Fruit fly (Drosophila melanogaster) whole organism, adult: Measurements from ENCODE around the gene CG12253.

ENCODE experiments used
- CG11617 ChIP-seq: fragments of 200-800 bp; sonication (Bioruptor generic); optimal IDR thresholded peaks from 2 replicates; lab custom pipeline; 2017; ENCODE audit warnings: mild to moderate bottlenecking, missing biosample characterization, missing genetic modification reagents, missing genetic modification characterization
- CG12768 ChIP-seq: fragments of 200-800 bp; sonication (Bioruptor generic); optimal IDR thresholded peaks from 2 replicates; lab custom pipeline; 2017; ENCODE audit warnings: missing biosample characterization, missing genetic modification characterization, mild to moderate bottlenecking, moderate library complexity, missing genetic modification reagents
- CG14711 ChIP-seq: fragments of 200-800 bp; sonication (Bioruptor generic); optimal IDR thresholded peaks from 2 replicates; lab custom pipeline; 2018; ENCODE audit warnings: missing biosample characterization, mild to moderate bottlenecking, missing genetic modification characterization, moderate library complexity
- CG1620 ChIP-seq: fragments of 200-800 bp; sonication (Bioruptor generic); optimal IDR thresholded peaks from 2 replicates; lab custom pipeline; 2016; ENCODE audit warnings: missing biosample characterization, missing genetic modification characterization
- CG33017 ChIP-seq: fragments of 200-800 bp; sonication (Bioruptor generic); optimal IDR thresholded peaks from 2 replicates; lab custom pipeline; 2018; ENCODE audit warnings: missing biosample characterization, mild to moderate bottlenecking, missing genetic modification characterization, moderate library complexity
- CG5204 ChIP-seq: fragments of 200-800 bp; sonication (Bioruptor generic); optimal IDR thresholded peaks from 2 replicates; lab custom pipeline; 2016; ENCODE audit warnings: missing biosample characterization, missing genetic modification characterization
- CG7045 ChIP-seq: fragments of 200-800 bp; sonication (Bioruptor generic); optimal IDR thresholded peaks from 2 replicates; lab custom pipeline; 2017; ENCODE audit warnings: missing biosample characterization, mild to moderate bottlenecking, missing genetic modification characterization
- CG7101 ChIP-seq: fragments of 200-800 bp; sonication (Bioruptor generic); optimal IDR thresholded peaks from 2 replicates; lab custom pipeline; 2018; ENCODE audit warnings: missing biosample characterization, mild to moderate bottlenecking, missing genetic modification characterization, moderate library complexity
- Clk ChIP-seq: fragments of 200-800 bp; sonication (Bioruptor generic); optimal IDR thresholded peaks from 2 replicates; lab custom pipeline; 2017; ENCODE audit warnings: missing biosample characterization, missing genetic modification characterization
- Crg-1 ChIP-seq: fragments of 200-800 bp; sonication (Bioruptor generic); optimal IDR thresholded peaks from 2 replicates; lab custom pipeline; 2016; ENCODE audit warnings: missing biosample characterization, missing genetic modification characterization
- Hr96 ChIP-seq: fragments of 200-800 bp; sonication (Bioruptor generic); optimal IDR thresholded peaks from 2 replicates; lab custom pipeline; 2016; ENCODE audit warnings: missing biosample characterization, missing genetic modification characterization
- Mnt ChIP-seq: fragments of 200-800 bp; sonication (Bioruptor generic); optimal IDR thresholded peaks from 2 replicates; lab custom pipeline; 2016; ENCODE audit warnings: missing biosample characterization, mild to moderate bottlenecking, missing genetic modification characterization
- bab1 ChIP-seq: fragments of 200-800 bp; sonication (Bioruptor generic); optimal IDR thresholded peaks from 3 replicates; lab custom pipeline; 2019; ENCODE audit warnings: missing biosample characterization, mild to moderate bottlenecking, missing genetic modification characterization, moderate library complexity
- cic ChIP-seq: fragments of 200-800 bp; sonication (Bioruptor generic); optimal IDR thresholded peaks from 2 replicates; lab custom pipeline; 2017; ENCODE audit warnings: missing biosample characterization, mild to moderate bottlenecking, missing genetic modification characterization, moderate library complexity
- cnc ChIP-seq, 2 experiments: fragments of >200 bp; optimal IDR thresholded peaks; 2 replicates each; lab custom pipeline; 2017
- kay ChIP-seq: fragments of 200-800 bp; sonication (Bioruptor generic); peaks from one replicate; lab custom pipeline; 2016; ENCODE audit warnings: missing biosample characterization, missing genetic modification characterization, borderline replicate concordance
- ovo ChIP-seq: fragments of 200-800 bp; sonication (Bioruptor generic); optimal IDR thresholded peaks from 2 replicates; lab custom pipeline; 2016; ENCODE audit warnings: missing biosample characterization, missing genetic modification characterization
- pad ChIP-seq: fragments of 200-800 bp; sonication (Bioruptor generic); optimal IDR thresholded peaks from 3 replicates; lab custom pipeline; 2017; ENCODE audit warnings: missing biosample characterization, missing genetic modification characterization, mild to moderate bottlenecking, moderate library complexity, missing genetic modification reagents
- tj ChIP-seq: fragments of 200-800 bp; sonication (Bioruptor generic); optimal IDR thresholded peaks from 3 replicates; lab custom pipeline; 2017; ENCODE audit warnings: missing biosample characterization, mild to moderate bottlenecking, missing genetic modification characterization, moderate library complexity
- toe ChIP-seq: fragments of 200-800 bp; sonication (Bioruptor generic); optimal IDR thresholded peaks from 2 replicates; lab custom pipeline; 2016; ENCODE audit warnings: missing biosample characterization, missing genetic modification characterization

CG12253 gene

DNA sequence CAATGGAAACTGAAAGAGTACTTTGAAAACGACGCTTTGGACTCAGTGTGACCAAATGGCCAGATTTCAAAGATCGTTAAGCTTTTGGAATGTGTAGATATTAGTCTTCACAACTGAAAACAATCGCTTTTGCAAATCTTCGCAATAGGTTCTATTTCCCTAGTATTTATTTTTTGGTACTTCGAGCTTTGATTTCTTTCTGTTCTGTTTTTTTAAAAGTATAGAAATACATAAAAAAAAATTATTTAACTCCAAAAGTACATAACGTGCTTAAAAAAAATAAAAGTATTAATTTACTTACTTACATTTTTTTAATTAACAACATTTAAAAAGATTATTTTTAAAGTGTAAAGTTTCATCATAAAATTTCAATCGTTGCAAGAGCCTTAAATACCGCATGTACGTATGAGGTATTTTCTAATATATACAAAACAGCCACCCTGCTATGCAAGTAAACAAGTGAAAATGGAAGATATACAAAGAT is at the start of gene CG12253, which contains the start of gene piwi:
CG12253 (plus strand) TSS at position 437 of the 484 bp plus-strand sequence.
piwi (minus strand) TSS at position 51 of the 484 bp plus-strand sequence.
- peak; percentile 17 for TF ChIP-seq CG1620
- TF ChIP-seq CG33017: peak; percentile 74
- TF ChIP-seq CG14711 (tag; lab: Kevin White, UChicago): peak; percentile 39
- TF ChIP-seq Crg-1: no peak
- TF ChIP-seq toe (GFP tag; lab: Kevin White, UChicago): peak; percentile 1
- TF ChIP-seq bab1 (GFP tag; lab: Kevin White, UChicago): peak; percentile 71
- TF ChIP-seq cic (GFP tag; lab: Kevin White, UChicago): no peak
- no peak for TF ChIP-seq pad
- TF ChIP-seq CG7101 (tag; lab: Kevin White, UChicago): peak; percentile 79
- peak; percentile 50 for TF ChIP-seq CG11617 (GFP tag; lab: Kevin White, UChicago)

DNA sequence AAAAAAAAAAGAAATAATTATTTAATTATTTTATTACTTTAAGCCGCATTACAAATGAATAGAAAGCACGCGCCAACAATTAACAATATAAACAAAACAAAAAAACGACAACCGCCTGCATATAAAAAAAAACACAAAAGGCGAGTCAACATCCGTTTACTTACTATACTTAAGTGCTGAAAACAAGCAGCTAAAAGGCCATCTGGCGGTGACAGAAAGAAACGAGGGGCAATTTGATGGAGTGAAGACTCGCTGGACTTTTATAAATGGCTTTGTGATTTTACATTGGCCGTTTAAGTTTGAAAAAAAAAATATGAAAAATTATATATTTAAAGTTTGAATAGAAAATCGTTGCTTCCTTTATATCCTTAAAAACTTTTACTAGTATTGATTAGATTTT is 47.4 kb upstream of the CG12253 start:
- no peak for TF ChIP-seq toe (GFP tag; lab: Kevin White, UChicago)
- no peak for TF ChIP-seq tj (GFP tag; lab: Kevin White, UChicago)
- TF ChIP-seq Mnt (GFP tag; lab: Kevin White, UChicago): no peak
- peak; percentile 25 for TF ChIP-seq kay (GFP tag; lab: Kevin White, UChicago)
- no peak for TF ChIP-seq CG1620
- TF ChIP-seq CG12768: no peak

DNA sequence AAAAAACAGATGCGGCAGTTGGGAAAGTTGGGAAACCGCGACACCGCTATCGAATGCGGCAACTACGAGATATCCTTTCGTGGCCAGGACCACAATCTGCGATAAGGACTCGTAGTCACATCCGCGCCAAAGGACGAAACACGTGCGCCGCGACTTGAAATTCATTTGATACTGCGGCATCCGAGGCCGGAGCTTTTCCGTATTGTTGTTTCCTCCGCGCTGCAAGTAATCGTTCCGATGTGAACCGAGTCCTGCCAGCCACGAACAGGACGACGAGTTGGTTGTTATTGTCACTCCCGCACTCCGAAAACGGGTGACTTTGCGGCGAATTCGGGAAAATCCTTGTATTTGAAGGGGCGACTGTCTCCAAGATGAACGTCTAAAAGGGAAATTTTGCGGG is 23.6 kb upstream of the CG12253 start, which contains the start of gene dpr2:
dpr2 (minus strand) TSS at position 175 of the 400 bp plus-strand sequence.
- TF ChIP-seq CG1620: no peak
- no peak for TF ChIP-seq CG12768
- no peak for TF ChIP-seq cnc (optimal IDR thresholded peaks at IDR 0.05; lab: Kevin White, UChicago)
- no peak for TF ChIP-seq CG7045 (GFP tag; lab: Kevin White, UChicago)
- no peak for TF ChIP-seq kay (GFP tag; lab: Kevin White, UChicago)
- TF ChIP-seq Mnt (GFP tag; lab: Kevin White, UChicago): no peak
- TF ChIP-seq Clk: no peak
- no peak for TF ChIP-seq cic (GFP tag; lab: Kevin White, UChicago)
- no peak for TF ChIP-seq CG5204 (GFP tag; lab: Kevin White, UChicago)
- no peak for TF ChIP-seq bab1 (GFP tag; lab: Kevin White, UChicago)
- TF ChIP-seq Hr96 (GFP tag; lab: Kevin White, UChicago): no peak
- no peak for TF ChIP-seq CG14711 (tag; lab: Kevin White, UChicago)
- no peak for TF ChIP-seq CG33017
- TF ChIP-seq toe (GFP tag; lab: Kevin White, UChicago): no peak
- TF ChIP-seq CG11617 (GFP tag; lab: Kevin White, UChicago): no peak
- TF ChIP-seq CG7101 (tag; lab: Kevin White, UChicago): no peak
- no peak for TF ChIP-seq tj (GFP tag; lab: Kevin White, UChicago)

dm6 chr2L:10964493-10964892 is 23.1 kb upstream of the CG12253 start:
- TF ChIP-seq bab1 (GFP tag; lab: Kevin White, UChicago) (no peak), CG11617 (GFP tag; lab: Kevin White, UChicago) (no peak), CG14711 (tag; lab: Kevin White, UChicago) (no peak), Crg-1 (no peak), pad (peak; percentile 93), CG33017 (no peak), cnc (optimal IDR thresholded peaks at IDR 0.05; lab: Kevin White, UChicago) (no peak), CG7045 (GFP tag; lab: Kevin White, UChicago) (no peak), toe (GFP tag; lab: Kevin White, UChicago) (peak; percentile 13), kay (GFP tag; lab: Kevin White, UChicago) (no peak), CG1620 (no peak)

- TF ChIP-seq Crg-1 (no peak), cic (GFP tag; lab: Kevin White, UChicago) (no peak), CG5204 (GFP tag; lab: Kevin White, UChicago) (no peak), CG7045 (GFP tag; lab: Kevin White, UChicago) (no peak), Mnt (GFP tag; lab: Kevin White, UChicago) (no peak), CG7101 (tag; lab: Kevin White, UChicago) (no peak), pad (no peak)
These were observed 21.6 kb upstream of the CG12253 start for dm6 chr2L:10965962-10966361.

- TF ChIP-seq CG1620 (no peak), tj (GFP tag; lab: Kevin White, UChicago) (peak; percentile 72), bab1 (GFP tag; lab: Kevin White, UChicago) (no peak), toe (GFP tag; lab: Kevin White, UChicago) (no peak), CG11617 (GFP tag; lab: Kevin White, UChicago) (peak; percentile 29), CG14711 (tag; lab: Kevin White, UChicago) (no peak), Clk (no peak), CG7045 (GFP tag; lab: Kevin White, UChicago) (no peak), CG12768 (peak; percentile 86), cnc (optimal IDR thresholded peaks at IDR 0.05; lab: Kevin White, UChicago) (no peak), CG5204 (GFP tag; lab: Kevin White, UChicago) (no peak), ovo (GFP tag; lab: Kevin White, UChicago) (peak; percentile 75), Crg-1 (no peak), Hr96 (GFP tag; lab: Kevin White, UChicago) (no peak), cic (GFP tag; lab: Kevin White, UChicago) (peak; percentile 63), kay (GFP tag; lab: Kevin White, UChicago) (no peak), CG7101 (tag; lab: Kevin White, UChicago) (peak; percentile 1), CG33017 (no peak), Mnt (GFP tag; lab: Kevin White, UChicago) (peak; percentile 51), pad (peak; percentile 85)
These were observed 20.2 kb upstream of the CG12253 start for dm6 chr2L:10967257-10968008.
